Fruit fly (Drosophila melanogaster) whole organism: ENCODE data around the gene Atpalpha.

ENCODE experiments used
- CG8478 ChIP-seq: fragments of >200 bp; optimal IDR thresholded peaks from 2 replicates; lab custom pipeline; 2018; ENCODE audit warnings: inconsistent platforms
- Dll ChIP-seq: fragments of >200 bp; optimal IDR thresholded peaks from 2 replicates; lab custom pipeline; 2017
- EcR ChIP-seq, 2 experiments: fragments of >200 bp; optimal IDR thresholded peaks; 2 replicates each; lab custom pipeline; 2017; ENCODE audit warnings: missing biosample characterization in 2 of 2, missing genetic modification characterization in 2 of 2, missing genetic modification reagents in 2 of 2
- pan ChIP-seq: fragments of >200 bp; optimal IDR thresholded peaks from 2 replicates; lab custom pipeline; 2017
- psq ChIP-seq: fragments of >200 bp; optimal IDR thresholded peaks from 2 replicates; lab custom pipeline; 2017
- usp ChIP-seq: fragments of >200 bp; optimal IDR thresholded peaks from 2 replicates; lab custom pipeline; 2017; ENCODE audit warnings: missing biosample characterization, missing genetic modification characterization, mixed read lengths

The Atpalpha gene

DNA sequence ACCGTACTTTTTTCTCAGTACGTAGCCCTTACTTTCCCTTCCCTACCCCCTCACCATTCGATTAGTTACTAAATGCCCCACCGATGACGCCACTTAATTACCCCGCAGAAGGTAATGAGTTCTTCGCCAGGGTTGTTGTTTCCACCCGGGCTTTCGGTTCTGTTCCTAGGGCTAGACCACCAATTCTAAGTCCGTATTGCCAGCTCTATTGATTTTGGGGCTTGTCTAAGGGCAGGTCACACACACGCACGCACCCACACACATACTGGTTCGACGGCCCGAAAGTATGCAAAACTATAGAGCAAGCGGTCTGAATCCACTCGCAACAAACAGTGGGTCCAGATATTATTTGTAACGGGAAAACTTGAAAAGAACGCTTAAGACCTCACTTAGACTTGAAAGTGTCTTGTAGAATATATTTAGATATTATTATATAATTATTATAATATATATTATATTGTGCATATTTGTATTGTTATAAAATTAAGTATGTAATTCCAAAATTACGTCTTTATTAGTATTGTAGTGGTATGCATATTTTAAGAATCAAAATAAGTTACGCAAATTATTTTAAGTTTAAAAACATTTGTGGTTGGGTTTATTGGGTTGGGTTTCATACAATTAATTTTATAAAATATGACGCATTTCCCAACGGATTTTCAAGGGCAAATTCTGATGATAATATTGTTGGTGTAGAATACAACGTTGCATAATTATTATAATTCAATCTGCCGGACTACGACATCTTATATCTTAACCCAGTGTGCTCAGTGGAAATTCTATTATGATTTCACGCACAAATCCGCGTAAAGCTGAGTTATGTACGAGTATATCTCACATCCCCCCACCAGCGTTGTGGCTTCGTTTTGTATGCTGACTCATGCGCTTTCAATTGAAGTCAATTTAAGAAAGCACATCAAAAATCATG, 1.5 kb downstream of the Atpalpha start:
- TF ChIP-seq EcR (GFP tag; optimal IDR thresholded peaks at IDR 0.05; lab: Kevin White, UChicago) (no peak), psq (lab: Kevin White, UChicago) (no peak), usp (no peak), pan (lab: Kevin White, UChicago) (no peak), Dll (lab: Kevin White, UChicago) (no peak), CG8478 (lab: Kevin White, UChicago) (no peak)

DNA sequence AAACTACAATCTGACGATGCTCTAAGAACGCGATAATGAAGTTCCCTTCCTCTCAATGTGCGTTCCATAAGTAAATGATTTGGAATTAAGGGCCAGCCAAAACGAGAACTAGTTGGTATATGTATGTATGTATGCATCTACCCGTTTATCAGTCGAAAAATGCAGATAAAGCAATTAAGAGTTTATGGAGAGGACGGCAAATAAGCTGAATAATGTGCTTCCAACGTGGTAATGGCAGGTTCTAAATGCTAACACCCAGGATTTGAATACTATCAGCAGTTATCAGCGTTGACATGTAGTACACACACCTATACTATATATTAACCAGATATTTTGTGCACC, 2.1 kb downstream of the Atpalpha start:
- TF ChIP-seq EcR (GFP tag; optimal IDR thresholded peaks at IDR 0.05; lab: Kevin White, UChicago): no peak

DNA sequence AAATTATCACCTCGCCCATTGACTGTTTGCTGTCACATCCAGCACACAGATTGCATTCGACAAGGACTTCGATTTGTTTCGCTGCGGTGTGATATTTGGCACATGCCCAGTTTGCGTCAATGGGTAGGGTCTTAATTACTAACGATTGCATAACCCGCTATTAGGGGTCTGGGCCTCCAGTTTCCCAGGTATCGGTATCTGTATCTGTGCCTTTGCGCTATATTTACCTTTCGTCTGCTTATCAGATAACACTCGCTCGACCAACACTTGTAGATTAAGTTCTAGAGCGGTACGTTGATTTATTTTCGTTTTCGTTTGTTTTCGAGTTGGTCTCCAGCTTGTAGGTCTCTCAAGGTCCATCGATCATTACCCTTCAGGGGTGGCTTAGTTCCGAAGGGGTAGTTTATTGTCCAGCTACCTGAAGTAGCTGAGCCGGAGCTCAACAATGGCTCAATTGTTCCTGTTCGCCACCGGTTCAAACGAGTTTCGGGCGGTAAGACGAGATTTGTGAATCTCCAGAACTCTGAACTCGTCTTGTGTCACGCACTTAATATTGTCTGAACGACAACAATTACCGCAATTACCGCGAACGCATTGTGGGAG, 2.9 kb downstream of the Atpalpha start:
- TF ChIP-seq Dll (lab: Kevin White, UChicago) (no peak), CG8478 (lab: Kevin White, UChicago) (no peak), pan (lab: Kevin White, UChicago) (no peak), usp (no peak), EcR (GFP tag; optimal IDR thresholded peaks at IDR 0.05; lab: Kevin White, UChicago) (no peak), psq (lab: Kevin White, UChicago) (no peak)

DNA sequence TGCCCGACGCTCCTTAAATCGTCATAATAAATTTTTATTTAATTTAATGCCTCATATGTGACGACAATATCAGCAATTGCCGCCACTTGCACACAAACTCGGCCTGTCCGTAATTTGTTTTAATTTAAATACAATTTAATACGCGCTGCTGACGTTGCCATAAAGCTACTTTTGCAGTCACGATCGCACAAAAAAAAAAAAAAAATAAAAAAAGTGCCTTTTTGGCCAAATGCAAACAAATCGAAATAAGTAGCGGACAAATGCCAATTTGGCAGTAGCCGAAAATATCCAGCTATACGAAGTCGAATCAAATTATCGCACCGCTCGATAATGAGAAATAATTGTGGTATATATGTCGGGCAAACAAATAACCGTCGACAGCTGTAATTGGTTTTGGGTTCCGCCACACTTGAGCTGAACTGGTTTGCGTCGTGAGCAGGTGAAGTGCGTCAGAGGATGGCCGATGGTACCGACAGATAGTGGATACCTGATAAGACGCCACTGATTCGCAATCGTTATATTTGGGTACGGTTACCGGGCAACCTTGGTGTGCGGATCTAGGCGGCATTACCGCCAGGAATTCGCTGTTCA, 4.0 kb downstream of the Atpalpha start:
- TF ChIP-seq Dll (lab: Kevin White, UChicago) (no peak), usp (no peak), CG8478 (lab: Kevin White, UChicago) (no peak), pan (lab: Kevin White, UChicago) (no peak), EcR (GFP tag; optimal IDR thresholded peaks at IDR 0.05; lab: Kevin White, UChicago) (no peak), psq (lab: Kevin White, UChicago) (no peak)

DNA sequence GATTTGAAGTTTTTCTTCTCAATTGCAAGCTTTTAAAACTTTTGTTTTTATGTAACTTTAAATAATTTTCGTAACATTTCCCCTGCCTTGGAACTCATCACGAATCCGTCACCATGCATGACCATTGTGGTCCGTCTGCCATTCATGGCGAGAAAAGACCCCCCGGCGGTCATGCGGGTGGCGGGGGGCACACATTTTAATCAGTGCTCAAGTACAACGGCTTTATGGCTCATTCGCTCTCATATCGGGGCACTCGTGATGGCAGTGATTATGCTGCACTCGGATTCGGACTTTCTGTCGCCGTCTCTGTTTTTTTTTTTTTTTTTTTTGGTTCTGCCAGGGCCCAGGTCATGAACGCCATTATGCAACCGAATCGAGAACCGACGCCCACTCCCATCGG, 6.0 kb downstream of the Atpalpha start:
- TF ChIP-seq CG8478 (lab: Kevin White, UChicago) (no peak), psq (lab: Kevin White, UChicago) (no peak), Dll (lab: Kevin White, UChicago) (no peak), EcR (GFP tag; optimal IDR thresholded peaks at IDR 0.05; lab: Kevin White, UChicago) (no peak), pan (lab: Kevin White, UChicago) (no peak), usp (no peak)

DNA sequence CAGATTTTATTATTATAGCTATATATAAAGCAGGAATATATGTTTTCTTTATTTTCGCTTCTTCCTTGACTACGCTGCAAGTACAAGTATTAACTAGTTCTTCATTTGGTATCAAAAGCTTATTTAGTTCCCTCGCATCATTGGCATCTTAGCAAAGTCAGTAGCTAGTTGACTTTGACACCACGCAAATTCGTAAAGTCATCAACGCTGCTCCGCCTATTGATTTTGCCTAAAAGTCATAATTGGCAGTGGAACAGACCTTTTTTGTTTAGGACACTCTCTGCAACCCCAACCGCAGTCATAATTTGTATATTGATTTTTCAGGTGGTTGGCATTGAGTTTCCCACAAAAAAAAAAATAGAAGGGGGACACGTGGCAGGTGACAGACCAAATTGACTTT, 6.6 kb downstream of the Atpalpha start:
- TF ChIP-seq pan (lab: Kevin White, UChicago): no peak
- TF ChIP-seq usp: no peak
- TF ChIP-seq psq (lab: Kevin White, UChicago): no peak
- TF ChIP-seq Dll (lab: Kevin White, UChicago): no peak
- no peak for TF ChIP-seq CG8478 (lab: Kevin White, UChicago)
- TF ChIP-seq EcR (GFP tag; optimal IDR thresholded peaks at IDR 0.05; lab: Kevin White, UChicago): no peak

DNA sequence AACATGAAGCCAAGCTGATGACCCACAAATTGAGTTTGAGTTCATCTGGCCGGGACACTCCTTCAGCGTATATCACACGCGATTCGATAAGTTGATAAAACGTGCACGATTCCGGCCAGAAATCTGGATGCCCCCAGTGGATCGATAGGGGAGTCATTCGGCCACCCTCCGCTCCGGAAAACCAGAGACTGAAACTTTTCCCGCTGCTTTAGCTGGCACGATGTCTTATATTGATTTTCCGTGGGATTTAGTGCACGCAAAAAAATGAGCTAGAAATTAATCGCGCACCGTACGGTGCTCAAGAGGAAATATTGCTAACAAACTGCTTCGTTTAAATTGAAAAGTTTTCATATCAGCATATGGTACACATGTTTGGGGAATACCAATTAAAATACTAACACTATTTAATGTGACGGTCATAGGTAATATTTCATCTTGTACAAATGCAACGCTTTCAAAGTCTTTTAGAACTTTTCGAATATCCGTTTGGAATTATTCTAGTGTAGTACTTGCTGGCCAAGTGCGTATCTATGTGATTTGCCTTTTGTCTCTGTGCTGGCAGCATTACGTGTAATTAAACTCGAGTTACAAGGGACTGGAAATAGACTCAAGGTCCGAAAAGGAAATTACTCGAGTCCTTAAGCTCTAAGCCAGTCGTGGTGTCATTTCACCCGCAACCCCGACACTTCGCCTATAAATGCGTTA, 7.6 kb downstream of the Atpalpha start:
- no peak for TF ChIP-seq psq (lab: Kevin White, UChicago)
- TF ChIP-seq CG8478 (lab: Kevin White, UChicago): no peak
- no peak for TF ChIP-seq EcR (GFP tag; optimal IDR thresholded peaks at IDR 0.05; lab: Kevin White, UChicago)
- no peak for TF ChIP-seq usp
- no peak for TF ChIP-seq pan (lab: Kevin White, UChicago)
- no peak for TF ChIP-seq Dll (lab: Kevin White, UChicago)

DNA sequence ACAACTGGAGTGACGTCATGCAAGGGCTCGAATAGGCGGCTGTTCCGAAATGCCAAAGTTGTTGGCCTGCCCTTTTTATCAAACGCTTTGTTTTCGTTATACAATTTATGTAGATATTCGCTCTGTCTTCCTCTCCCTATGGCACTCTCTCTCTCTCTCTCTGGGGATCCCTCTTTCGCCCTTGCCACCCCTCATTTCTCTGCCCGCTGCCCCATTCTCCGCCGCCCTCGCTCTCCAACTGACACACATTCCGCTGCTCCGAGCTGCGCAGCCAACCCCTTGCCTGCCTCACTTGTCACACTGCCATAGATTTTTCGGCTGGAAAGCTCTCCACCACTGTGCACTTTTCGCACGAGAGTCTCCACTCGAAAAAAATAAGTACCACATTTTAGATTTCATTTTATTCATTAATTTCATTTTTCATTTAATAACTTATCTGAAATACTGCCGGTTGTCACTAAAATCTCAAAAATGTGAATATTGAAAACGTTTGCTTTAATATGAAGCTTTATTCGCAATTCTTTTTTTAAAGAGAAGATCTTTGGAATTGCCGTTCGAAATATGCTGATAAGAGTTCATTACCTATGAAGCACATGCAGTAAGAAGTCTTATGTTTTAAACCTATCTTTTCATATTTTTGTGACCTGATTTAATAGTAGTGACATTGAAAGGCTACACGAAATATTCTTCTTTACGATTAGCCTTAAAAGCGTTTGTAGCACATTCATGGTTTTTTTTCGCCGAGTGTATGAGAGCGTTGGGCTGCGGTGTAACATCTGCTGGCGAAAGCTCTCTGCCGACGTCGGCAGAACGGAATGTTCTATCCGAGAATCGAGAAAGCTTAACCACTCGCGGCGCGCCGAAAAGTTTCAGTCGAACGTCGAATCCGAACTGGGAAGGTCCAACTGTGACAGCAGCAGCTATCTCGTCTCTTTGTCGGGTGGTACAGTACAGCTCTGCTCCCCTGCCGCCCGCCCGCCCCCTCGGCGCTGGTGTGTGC, 8.7 kb downstream of the Atpalpha start:
- TF ChIP-seq pan (lab: Kevin White, UChicago): no peak
- peak; percentile 88 for TF ChIP-seq Dll (lab: Kevin White, UChicago)

DNA sequence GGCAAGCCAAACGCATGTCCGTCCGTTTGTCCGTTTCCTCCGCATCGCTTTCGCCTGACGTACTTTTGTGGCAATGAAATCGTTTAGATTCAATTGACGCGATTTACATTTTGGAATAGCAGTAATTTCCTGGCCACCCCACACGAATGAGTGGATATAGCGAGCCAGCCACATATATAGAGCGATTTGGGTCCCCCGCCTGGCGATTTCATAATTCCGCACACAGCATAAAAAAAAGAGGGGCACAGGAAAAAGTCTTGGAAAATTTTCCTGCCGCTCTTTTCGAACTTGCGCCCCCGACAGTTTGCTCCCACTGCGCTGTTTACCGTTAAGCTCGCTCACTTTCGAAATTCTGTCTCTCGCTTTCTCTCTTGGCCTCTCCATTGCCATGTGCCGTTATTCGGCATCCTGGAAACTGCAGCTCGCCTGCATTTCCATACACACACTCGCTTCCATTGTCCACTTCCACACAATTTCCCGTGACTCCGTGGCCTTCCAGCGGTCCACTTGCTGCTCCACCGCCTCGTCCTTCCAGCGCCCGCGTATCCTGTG, 10.2 kb downstream of the Atpalpha start:
- no peak for TF ChIP-seq CG8478 (lab: Kevin White, UChicago)
- TF ChIP-seq usp: no peak
- TF ChIP-seq Dll (lab: Kevin White, UChicago): no peak
- no peak for TF ChIP-seq pan (lab: Kevin White, UChicago)
- no peak for TF ChIP-seq psq (lab: Kevin White, UChicago)
- TF ChIP-seq EcR (GFP tag; optimal IDR thresholded peaks at IDR 0.05; lab: Kevin White, UChicago): no peak

DNA sequence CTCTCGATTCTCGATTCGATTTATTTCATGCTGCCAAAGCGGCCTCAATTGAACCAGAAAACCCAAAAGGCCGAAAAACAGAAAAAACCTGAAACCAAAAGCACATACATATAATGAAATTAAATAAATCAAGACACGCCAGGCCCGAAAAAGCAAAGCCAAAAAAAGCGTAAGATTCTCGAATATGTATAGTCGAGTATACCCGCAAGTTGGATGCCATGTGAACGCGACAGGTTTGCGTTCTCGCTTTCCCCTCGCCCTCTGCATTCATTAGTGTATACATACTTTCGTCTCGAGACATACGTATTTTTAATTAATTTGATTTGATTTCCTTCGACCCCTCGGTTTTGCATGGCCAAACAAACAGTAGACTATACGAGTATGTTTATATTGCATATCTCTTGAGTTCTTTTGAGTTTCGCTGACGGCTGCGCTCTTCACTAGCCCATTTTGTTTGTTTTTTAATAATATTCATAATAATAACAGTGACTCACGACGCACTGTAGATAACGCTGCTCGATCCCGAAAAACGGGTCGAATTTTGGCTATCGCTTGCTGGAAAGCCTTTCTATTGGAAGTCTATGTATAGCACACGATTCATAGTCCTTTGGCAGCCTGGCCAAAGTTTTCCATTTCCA, 12.5 kb downstream of the Atpalpha start:
- TF ChIP-seq usp: no peak
- no peak for TF ChIP-seq Dll (lab: Kevin White, UChicago)
- TF ChIP-seq pan (lab: Kevin White, UChicago): no peak
- TF ChIP-seq EcR (GFP tag; optimal IDR thresholded peaks at IDR 0.05; lab: Kevin White, UChicago): no peak
- TF ChIP-seq psq (lab: Kevin White, UChicago): no peak
- TF ChIP-seq CG8478 (lab: Kevin White, UChicago): no peak
